Worm (Caenorhabditis elegans) whole organism, L4 larva: ENCODE results near the gene T28F3.9.

Experiments
- D1046.2 ChIP-seq: fragments of 200-800 bp; sonication (Bioruptor generic); IDR thresholded peaks from 2 replicates; pipeline ENCODE4 v1.3.6; 2022; ENCODE audit warnings: missing genetic modification characterization, missing compliant biosample characterization
- F26F4.8 ChIP-seq: fragments of 200-800 bp; sonication (Bioruptor generic); conservative IDR thresholded peaks from 2 replicates; pipeline ENCODE4 v1.3.6; 2022; ENCODE audit warnings: missing genetic modification characterization, missing compliant biosample characterization
- F49E8.2 ChIP-seq: sonication (generic microtip); optimal IDR thresholded peaks from 2 replicates; lab custom pipeline; 2016; ENCODE audit warnings: missing compliant biosample characterization, mild to moderate bottlenecking, missing genetic modification characterization, borderline replicate concordance
- T20F7.1 ChIP-seq: fragments of 200-800 bp; sonication (Bioruptor generic); optimal IDR thresholded peaks from 2 replicates; lab custom pipeline; 2018; ENCODE audit warnings: mild to moderate bottlenecking, missing genetic modification characterization, missing compliant biosample characterization
- T26A8.4 ChIP-seq: fragments of 200-800 bp; sonication (Bioruptor generic); IDR thresholded peaks from 2 replicates; pipeline ENCODE4 v1.3.6; 2022; ENCODE audit warnings: missing genetic modification characterization, missing compliant biosample characterization
- Y105C5A.15 ChIP-seq: fragments of 200-800 bp; sonication (Bioruptor generic); IDR thresholded peaks from 2 replicates; pipeline ENCODE4 v1.3.6; 2022; ENCODE audit warnings: missing genetic modification characterization, missing compliant biosample characterization
- Y75B8A.6 ChIP-seq: fragments of 200-800 bp; sonication (Bioruptor generic); IDR thresholded peaks from 2 replicates; pipeline ENCODE4 v1.3.6; 2022; ENCODE audit warnings: missing genetic modification reagents, missing genetic modification characterization, missing compliant biosample characterization
- ZK337.2 ChIP-seq: fragments of 200-800 bp; sonication (Bioruptor generic); IDR thresholded peaks from 2 replicates; pipeline ENCODE4 v1.3.6; 2022; ENCODE audit warnings: missing genetic modification reagents, missing genetic modification characterization, missing compliant biosample characterization
- aha-1 ChIP-seq: fragments of 150-350 bp; peaks from one replicate; lab custom pipeline; 2014; ENCODE audit warnings: missing biosample characterization, missing genetic modification characterization
- ama-1 ChIP-seq: fragments of 150-350 bp; optimal IDR thresholded peaks from 2 replicates; lab custom pipeline; 2014; ENCODE audit warnings: inconsistent platforms, mixed read lengths
- ceh-20 ChIP-seq: fragments of 200-800 bp; sonication (Bioruptor generic); IDR thresholded peaks from 2 replicates; pipeline ENCODE4 v1.3.6; 2022; ENCODE audit warnings: missing genetic modification reagents, missing genetic modification characterization, missing compliant biosample characterization
- ceh-28 ChIP-seq: fragments of 150-350 bp; optimal IDR thresholded peaks from 2 replicates; lab custom pipeline; 2014; ENCODE audit warnings: missing biosample characterization, missing genetic modification reagents, missing genetic modification characterization
- ceh-32 ChIP-seq: sonication (generic microtip); optimal IDR thresholded peaks from 2 replicates; lab custom pipeline; 2016; ENCODE audit warnings: mild to moderate bottlenecking, missing genetic modification characterization, missing compliant biosample characterization; ENCODE audit not compliant: poor library complexity
- ceh-44 ChIP-seq: fragments of 200-800 bp; sonication (Bioruptor generic); IDR thresholded peaks from 2 replicates; pipeline ENCODE4 v1.3.6; 2022; ENCODE audit warnings: missing genetic modification reagents, missing genetic modification characterization, missing compliant biosample characterization
- ceh-62 ChIP-seq: sonication (generic microtip); optimal IDR thresholded peaks from 2 replicates; lab custom pipeline; 2017; ENCODE audit warnings: missing biosample characterization, missing genetic modification characterization
- ces-1 ChIP-seq: fragments of 150-350 bp; sonication (generic microtip); optimal IDR thresholded peaks from 4 replicates; lab custom pipeline; 2014; ENCODE audit warnings: missing biosample characterization, missing genetic modification reagents, missing genetic modification characterization
- daf-16 ChIP-seq, 3 experiments: sonication (generic microtip); optimal IDR thresholded peaks; 2 replicates each; lab custom pipeline; 2016 to 2017; ENCODE audit warnings: missing genetic modification characterization in 3 of 3, missing genetic modification reagents in 3 of 3, mild to moderate bottlenecking in 2 of 3, missing compliant biosample characterization in 2 of 3, missing biosample characterization in 1 of 3, moderate library complexity in 1 of 3
- daf-19 ChIP-seq: fragments of 200-800 bp; sonication (Bioruptor generic); conservative IDR thresholded peaks from 2 replicates; pipeline ENCODE4 v1.3.6; 2022; ENCODE audit warnings: missing genetic modification characterization, missing compliant biosample characterization
- daf-8 ChIP-seq: fragments of 200-800 bp; sonication (Bioruptor generic); IDR thresholded peaks from 2 replicates; pipeline ENCODE4 v1.3.6; 2022; ENCODE audit warnings: missing genetic modification characterization, missing compliant biosample characterization
- dmd-6 ChIP-seq: fragments of 200-800 bp; sonication (Bioruptor generic); IDR thresholded peaks from 2 replicates; pipeline ENCODE4 v1.3.6; 2022; ENCODE audit warnings: missing genetic modification reagents, missing genetic modification characterization, missing compliant biosample characterization
- dmd-8 ChIP-seq: fragments of 200-800 bp; sonication (Bioruptor generic); IDR thresholded peaks from 2 replicates; pipeline ENCODE4 v1.3.6; 2022; ENCODE audit warnings: missing genetic modification characterization, missing compliant biosample characterization
- dmd-9 ChIP-seq: fragments of 200-800 bp; sonication (Bioruptor generic); IDR thresholded peaks from 2 replicates; pipeline ENCODE4 v1.3.6; 2022; ENCODE audit warnings: missing genetic modification reagents, missing genetic modification characterization, missing compliant biosample characterization
- duxl-1 ChIP-seq: sonication (generic microtip); optimal IDR thresholded peaks from 2 replicates; lab custom pipeline; 2016; ENCODE audit warnings: mild to moderate bottlenecking, missing genetic modification characterization, moderate library complexity, missing compliant biosample characterization; ENCODE audit not compliant: poor library complexity
- egl-43 ChIP-seq: fragments of 200-800 bp; sonication (Bioruptor generic); IDR thresholded peaks from 2 replicates; pipeline ENCODE4 v1.3.6; 2022; ENCODE audit warnings: missing genetic modification reagents, missing genetic modification characterization, missing compliant biosample characterization
- fos-1 ChIP-seq: fragments of 150-350 bp; optimal IDR thresholded peaks from 2 replicates; lab custom pipeline; 2014; ENCODE audit warnings: missing biosample characterization, missing genetic modification characterization
- gei-8 ChIP-seq: fragments of 200-800 bp; sonication (Bioruptor generic); optimal IDR thresholded peaks from 2 replicates; lab custom pipeline; 2018; ENCODE audit warnings: mild to moderate bottlenecking, missing genetic modification characterization, missing compliant biosample characterization
- hif-1 ChIP-seq, 2 experiments: sonication (generic microtip); optimal IDR thresholded peaks; 2 replicates each; lab custom pipeline; 2016 to 2017; ENCODE audit warnings: missing compliant biosample characterization in 2 of 2, missing genetic modification characterization in 2 of 2, missing genetic modification reagents in 2 of 2, missing genotype in 2 of 2, mild to moderate bottlenecking in 1 of 2
- hlh-11 ChIP-seq: fragments of 200-800 bp; sonication (Bioruptor generic); optimal IDR thresholded peaks from 2 replicates; lab custom pipeline; 2018; ENCODE audit warnings: mild to moderate bottlenecking, missing genetic modification characterization, missing compliant biosample characterization
- hlh-30 ChIP-seq: sonication (generic microtip); optimal IDR thresholded peaks from 2 replicates; lab custom pipeline; 2017; ENCODE audit warnings: antibody characterized with exemption, mild to moderate bottlenecking, missing genetic modification characterization, missing compliant biosample characterization; ENCODE audit not compliant: insufficient read depth
- lin-1 ChIP-seq: fragments of 200-800 bp; sonication (Bioruptor generic); IDR thresholded peaks from 2 replicates; pipeline ENCODE4 v1.3.6; 2022; ENCODE audit warnings: missing genetic modification reagents, missing genetic modification characterization, missing compliant biosample characterization
- lin-13 ChIP-seq: fragments of 150-350 bp; optimal IDR thresholded peaks from 2 replicates; lab custom pipeline; 2014; ENCODE audit warnings: missing biosample characterization, missing genetic modification reagents, missing genetic modification characterization
- lin-39 ChIP-seq: fragments of 150-350 bp; optimal IDR thresholded peaks from 2 replicates; lab custom pipeline; 2014; ENCODE audit warnings: missing biosample characterization, missing genetic modification reagents, missing genetic modification characterization
- lsy-2 ChIP-seq, 2 experiments: fragments of 150-350 bp in 1 of 2; sonication (generic microtip) in 1 of 2; optimal IDR thresholded peaks; 2 replicates each; lab custom pipeline; 2014 to 2017; ENCODE audit warnings: missing biosample characterization in 2 of 2, missing genetic modification characterization in 2 of 2
- madf-9 ChIP-seq: fragments of 200-800 bp; sonication (Bioruptor generic); conservative IDR thresholded peaks from 2 replicates; pipeline ENCODE4 v1.3.6; 2022; ENCODE audit warnings: missing genetic modification reagents, missing genetic modification characterization, missing compliant biosample characterization
- mdt-29 ChIP-seq: fragments of 200-800 bp; sonication (Bioruptor generic); IDR thresholded peaks from 2 replicates; pipeline ENCODE4 v1.3.6; 2022; ENCODE audit warnings: missing genetic modification reagents, missing genetic modification characterization, missing compliant biosample characterization
- mes-2 ChIP-seq: sonication (generic microtip); optimal IDR thresholded peaks from 2 replicates; lab custom pipeline; 2016; ENCODE audit warnings: missing genotype, mild to moderate bottlenecking, missing genetic modification characterization, missing compliant biosample characterization; ENCODE audit not compliant: poor library complexity, severe bottlenecking
- nhr-10 ChIP-seq: fragments of 150-350 bp; optimal IDR thresholded peaks from 2 replicates; lab custom pipeline; 2014; ENCODE audit warnings: missing biosample characterization, missing genetic modification characterization
- nhr-11 ChIP-seq: fragments of 150-350 bp; optimal IDR thresholded peaks from 2 replicates; lab custom pipeline; 2014; ENCODE audit warnings: missing biosample characterization, missing genetic modification characterization
- nhr-237 ChIP-seq: sonication (generic microtip); optimal IDR thresholded peaks from 2 replicates; lab custom pipeline; 2017; ENCODE audit warnings: missing biosample characterization, missing genetic modification characterization
- nhr-6 ChIP-seq: fragments of 150-350 bp; optimal IDR thresholded peaks from 2 replicates; lab custom pipeline; 2014; ENCODE audit warnings: missing biosample characterization, missing genetic modification characterization
- php-3 ChIP-seq: fragments of 200-800 bp; sonication (Bioruptor generic); IDR thresholded peaks from 2 replicates; pipeline ENCODE4 v1.3.6; 2022; ENCODE audit warnings: missing genetic modification reagents, missing genetic modification characterization, missing compliant biosample characterization
- skn-1 ChIP-seq: fragments of 150-350 bp; optimal IDR thresholded peaks from 2 replicates; lab custom pipeline; 2014; ENCODE audit warnings: missing biosample characterization, missing genetic modification characterization
- spr-1 ChIP-seq: sonication (generic microtip); optimal IDR thresholded peaks from 2 replicates; lab custom pipeline; 2016; ENCODE audit warnings: mild to moderate bottlenecking, missing genetic modification characterization, missing compliant biosample characterization
- spr-3 ChIP-seq: fragments of 200-800 bp; sonication (Bioruptor generic); optimal IDR thresholded peaks from 2 replicates; lab custom pipeline; 2018; ENCODE audit warnings: mild to moderate bottlenecking, missing genetic modification characterization, missing compliant biosample characterization
- tag-97 ChIP-seq: fragments of 200-800 bp; sonication (Bioruptor generic); IDR thresholded peaks from 2 replicates; pipeline ENCODE4 v1.3.6; 2022; ENCODE audit warnings: missing genetic modification characterization, missing compliant biosample characterization
- unc-39 ChIP-seq: sonication (generic microtip); optimal IDR thresholded peaks from 2 replicates; lab custom pipeline; 2017; ENCODE audit warnings: missing biosample characterization, missing genetic modification characterization
- vab-7 ChIP-seq: fragments of 200-800 bp; sonication (Bioruptor generic); IDR thresholded peaks from 2 replicates; pipeline ENCODE4 v1.3.6; 2022; ENCODE audit warnings: missing genetic modification reagents, missing genetic modification characterization, missing compliant biosample characterization
- zag-1 ChIP-seq: fragments of 150-350 bp; optimal IDR thresholded peaks from 2 replicates; lab custom pipeline; 2014; ENCODE audit warnings: missing biosample characterization, missing genetic modification characterization
- zfp-3 ChIP-seq: fragments of 200-800 bp; sonication (Bioruptor generic); conservative IDR thresholded peaks from 2 replicates; pipeline ENCODE4 v1.3.6; 2022; ENCODE audit warnings: missing genetic modification reagents, missing genetic modification characterization, missing compliant biosample characterization
- zip-2 ChIP-seq: fragments of 150-350 bp; optimal IDR thresholded peaks from 2 replicates; lab custom pipeline; 2014; ENCODE audit warnings: missing biosample characterization, missing genetic modification characterization

The T28F3.9 gene

ce11 chrIV:17278363-17278762 is 29.9 kb upstream of the T28F3.9 start (continued):
- peak; percentile 76 for TF ChIP-seq nhr-6 (tag; lab: Kevin White, UChicago)
- peak; percentile 88 for TF ChIP-seq madf-9
- TF ChIP-seq Y75B8A.6 (GFP tag; lab: Robert Waterston, UW), result peak; percentile 89
- TF ChIP-seq lin-13 (GFP tag; lab: Kevin White, UChicago), result peak; percentile 93
- peak; percentile 70 to 97 for TF ChIP-seq hif-1 (tag; optimal IDR thresholded peaks at IDR 0.05; lab: Kevin White, UChicago)
- peak; percentile 62 for TF ChIP-seq fos-1
- TF ChIP-seq ceh-44 (GFP tag; lab: Robert Waterston, UW), result peak; percentile 50; the same call in 1 of the 2 replicates
- TF ChIP-seq ces-1 (GFP tag; lab: Kevin White, UChicago), result peak; percentile 89
- peak; percentile 98 for TF ChIP-seq zfp-3
- 0 out of 2 replicates have a peak, but pooled peaks have one; percentile 32 for TF ChIP-seq ZK337.2 (GFP tag; lab: Robert Waterston, UW)
- TF ChIP-seq lin-1, result peak; percentile 60; the same call in 1 of the 2 replicates
- TF ChIP-seq mes-2, result peak; percentile 89
- TF ChIP-seq php-3 (GFP tag; lab: Robert Waterston, UW), result peak; percentile 55
- peak; percentile 91 for TF ChIP-seq gei-8 (GFP tag; lab: Kevin White, UChicago)
- TF ChIP-seq daf-16 (GFP tag; optimal IDR thresholded peaks at IDR 0.05; lab: Kevin White, UChicago), result peak; percentile 10 to 80
- peak; percentile 39 for TF ChIP-seq daf-16 (tag; optimal IDR thresholded peaks at IDR 0.05; lab: Kevin White, UChicago)
- peak; percentile 81 for TF ChIP-seq spr-3 (GFP tag; lab: Kevin White, UChicago)
- peak; percentile 85 for TF ChIP-seq hlh-30 (tag; lab: Kevin White, UChicago)
- TF ChIP-seq ceh-32 (tag; lab: Kevin White, UChicago), result peak; percentile 32
- TF ChIP-seq T26A8.4 (GFP tag; lab: Robert Waterston, UW), result peak; percentile 91
- TF ChIP-seq ceh-62 (tag; lab: Kevin White, UChicago), result no peak
- TF ChIP-seq F26F4.8 (GFP tag; lab: Robert Waterston, UW), result no peak
- peak; percentile 97 for TF ChIP-seq hlh-11 (tag; lab: Kevin White, UChicago)
- TF ChIP-seq dmd-6 (GFP tag; lab: Robert Waterston, UW), result peak; percentile 97
- no peak for TF ChIP-seq ama-1 (lab: Kevin White, UChicago)
- TF ChIP-seq nhr-237 (tag; lab: Kevin White, UChicago), result peak; percentile 22
- TF ChIP-seq F49E8.2 (tag; lab: Kevin White, UChicago), result peak; percentile 82
- peak; percentile 100 for TF ChIP-seq mdt-29 (GFP tag; lab: Robert Waterston, UW)
- TF ChIP-seq nhr-10 (tag; lab: Kevin White, UChicago), result peak; percentile 88
- peak; percentile 94 for TF ChIP-seq egl-43 (GFP tag; lab: Robert Waterston, UW)
- peak; percentile 76 for TF ChIP-seq skn-1 (tag; lab: Kevin White, UChicago)
- TF ChIP-seq lsy-2 (tag; optimal IDR thresholded peaks at IDR 0.05; lab: Kevin White, UChicago), result peak; percentile 91 to 95
- TF ChIP-seq ceh-20, result peak; percentile 96
- no peak for TF ChIP-seq tag-97
- TF ChIP-seq duxl-1, result peak; percentile 62
- TF ChIP-seq lin-39 (tag; lab: Kevin White, UChicago), result peak; percentile 58
- TF ChIP-seq vab-7 (GFP tag; lab: Robert Waterston, UW), result peak; percentile 92
- TF ChIP-seq ceh-28 (tag; lab: Kevin White, UChicago), result peak; percentile 19
- peak; percentile 99 for TF ChIP-seq nhr-11 (tag; lab: Kevin White, UChicago)
- 0 out of 2 replicates have a peak, but pooled peaks have one; percentile 46 for TF ChIP-seq daf-8 (GFP tag; lab: Robert Waterston, UW)
- peak; percentile 92 for TF ChIP-seq dmd-9 (GFP tag; lab: Robert Waterston, UW)
- peak; percentile 90 for TF ChIP-seq T20F7.1 (GFP tag; lab: Kevin White, UChicago)
- TF ChIP-seq Y105C5A.15 (GFP tag; lab: Robert Waterston, UW), result peak; percentile 50; the same call in 1 of the 2 replicates
- peak; percentile 95 for TF ChIP-seq D1046.2 (GFP tag; lab: Robert Waterston, UW)
- no peak for TF ChIP-seq dmd-8
- no peak for TF ChIP-seq unc-39
- peak; percentile 99 for TF ChIP-seq aha-1
- TF ChIP-seq daf-19 (GFP tag; lab: Robert Waterston, UW), result peak; percentile 90
- peak; percentile 79 for TF ChIP-seq zag-1 (tag; lab: Kevin White, UChicago)
- peak; percentile 88 for TF ChIP-seq zip-2 (tag; lab: Kevin White, UChicago)
- TF ChIP-seq spr-1 (tag; lab: Kevin White, UChicago), result peak; percentile 92
